Fruit fly (Drosophila melanogaster): Measurements from ENCODE around the gene CG13000.

Gene CG13000

dm6 chrX:16968148-16968823 is 20.0 kb upstream of the CG13000 start, which contains the start of gene Ubr1 (continued):
- TF ChIP-seq Lpt (GFP tag; optimal IDR thresholded peaks at IDR 0.05) (peak; percentile 2), CG6854 (GFP tag; optimal IDR thresholded peaks at IDR 0.05) (peak; percentile 71), lz (GFP tag; optimal IDR thresholded peaks at IDR 0.05) (no peak), Sox14 (GFP tag; optimal IDR thresholded peaks at IDR 0.05) (peak; percentile 28), CG4318 (GFP tag; optimal IDR thresholded peaks at IDR 0.05) (no peak), CG10631 (GFP tag; optimal IDR thresholded peaks at IDR 0.05) (no peak), Eip75B (GFP tag; optimal IDR thresholded peaks at IDR 0.05) (peak; percentile 20), svp (GFP tag) (peak; percentile 63), fd59A (GFP tag; optimal IDR thresholded peaks at IDR 0.05) (no peak), CG9139 (GFP tag; optimal IDR thresholded peaks at IDR 0.05) (peak; percentile 94), cyc (GFP tag; optimal IDR thresholded peaks at IDR 0.05) (no peak), Blimp-1 (GFP tag; optimal IDR thresholded peaks at IDR 0.05) (peak; percentile 68), CG6163 (GFP tag; IDR thresholded peaks at IDR 0.05) (peak; percentile 92), fkh (GFP tag; optimal IDR thresholded peaks at IDR 0.05) (no peak), CG8119 (GFP tag; IDR thresholded peaks at IDR 0.05) (peak; percentile 89), CG3919 (GFP tag; optimal IDR thresholded peaks at IDR 0.05) (peak; percentile 20), Hr39 (GFP tag; optimal IDR thresholded peaks at IDR 0.05) (no peak)

dm6 chrX:16967415-16967814 is 19.1 kb upstream of the CG13000 start:
- TF ChIP-seq acj6 (GFP tag; optimal IDR thresholded peaks at IDR 0.05) (peak; percentile 59), cyc (GFP tag; optimal IDR thresholded peaks at IDR 0.05) (peak; percentile 64), CG8119 (GFP tag; IDR thresholded peaks at IDR 0.05) (no peak), Eip93F (GFP tag; optimal IDR thresholded peaks at IDR 0.05) (no peak), Ets96B (tag; optimal IDR thresholded peaks at IDR 0.05) (peak; percentile 29), Eip75B (GFP tag; optimal IDR thresholded peaks at IDR 0.05) (peak; percentile 67), esn (GFP tag; optimal IDR thresholded peaks at IDR 0.05) (peak; percentile 68), dac (GFP tag; optimal IDR thresholded peaks at IDR 0.05) (peak; percentile 10), fd85E (GFP tag; optimal IDR thresholded peaks at IDR 0.05) (no peak), CG6808 (GFP tag; optimal IDR thresholded peaks at IDR 0.05) (peak; percentile 20), CG16779 (tag; optimal IDR thresholded peaks at IDR 0.05) (no peak), pdm3 (GFP tag; optimal IDR thresholded peaks at IDR 0.05) (peak; percentile 65), Gug (GFP tag; IDR thresholded peaks at IDR 0.05) (0 out of 2 replicates have a peak, but pooled peaks have one; percentile 25), CG6792 (GFP tag; optimal IDR thresholded peaks at IDR 0.05) (peak; percentile 41), Sox102F (GFP tag; optimal IDR thresholded peaks at IDR 0.05) (peak; percentile 51), fkh (GFP tag; optimal IDR thresholded peaks at IDR 0.05) (no peak), Hr4 (GFP tag; optimal IDR thresholded peaks at IDR 0.05) (no peak), CG3032 (tag; optimal IDR thresholded peaks at IDR 0.05) (peak; percentile 57), Met (GFP tag; optimal IDR thresholded peaks at IDR 0.05) (peak; percentile 71), OdsH (GFP tag; optimal IDR thresholded peaks at IDR 0.05) (peak; percentile 61), CG7368 (GFP tag; optimal IDR thresholded peaks at IDR 0.05) (peak; percentile 56), CG8319 (GFP tag; optimal IDR thresholded peaks at IDR 0.05) (peak; percentile 30), net (GFP tag; optimal IDR thresholded peaks at IDR 0.05) (peak; percentile 46), dsx (GFP tag; optimal IDR thresholded peaks at IDR 0.05; ENCODE audit: poor library complexity, severe bottlenecking) (peak; percentile 63), CG31627 (GFP tag; optimal IDR thresholded peaks at IDR 0.05) (peak; percentile 63), ss (GFP tag; optimal IDR thresholded peaks at IDR 0.05) (peak; percentile 26 to 50), CG10631 (GFP tag; optimal IDR thresholded peaks at IDR 0.05) (peak; percentile 31), Ets21C (GFP tag; optimal IDR thresholded peaks at IDR 0.05) (peak; percentile 12), topi (GFP tag; optimal IDR thresholded peaks at IDR 0.05) (peak; percentile 67), spab (GFP tag; optimal IDR thresholded peaks at IDR 0.05) (no peak), salr (GFP tag; optimal IDR thresholded peaks at IDR 0.05) (peak in 1 of 2 experiments; percentile 37), CG3919 (GFP tag; optimal IDR thresholded peaks at IDR 0.05) (peak; percentile 79), Sox14 (GFP tag; optimal IDR thresholded peaks at IDR 0.05) (peak; percentile 49), CG10669 (GFP tag; optimal IDR thresholded peaks at IDR 0.05) (peak; percentile 45), CG32006 (GFP tag; optimal IDR thresholded peaks at IDR 0.05) (no peak), Hr39 (GFP tag; optimal IDR thresholded peaks at IDR 0.05) (peak; percentile 52), CG11902 (GFP tag; optimal IDR thresholded peaks at IDR 0.05) (no peak), CG15336 (GFP tag; IDR thresholded peaks at IDR 0.05) (no peak), CG6854 (GFP tag; optimal IDR thresholded peaks at IDR 0.05) (peak; percentile 71), vri (GFP tag; optimal IDR thresholded peaks at IDR 0.05) (peak; percentile 6)

Measured in whole organism, prepupa.